Fruit fly (Drosophila melanogaster) whole organism, pupa: Measurements from ENCODE around the gene Eig71Eb.

Experiments
- CG12605 ChIP-seq: fragments of 200-800 bp; sonication (Bioruptor generic); IDR thresholded peaks from 2 replicates; pipeline ENCODE4 v1.3.6; 2022; ENCODE audit warnings: missing biosample characterization, missing genetic modification characterization
- CG14655 ChIP-seq: fragments of 200-800 bp; sonication (Bioruptor generic); optimal IDR thresholded peaks from 3 replicates; lab custom pipeline; 2017; ENCODE audit warnings: mild to moderate bottlenecking, missing biosample characterization, missing genetic modification reagents, missing genetic modification characterization
- CG15710 ChIP-seq: fragments of 200-800 bp; sonication (Bioruptor generic); optimal IDR thresholded peaks from 2 replicates; lab custom pipeline; 2018; ENCODE audit warnings: missing biosample characterization, mild to moderate bottlenecking, missing genetic modification characterization, moderate library complexity
- CG8159 ChIP-seq: fragments of 200-800 bp; sonication (Bioruptor generic); optimal IDR thresholded peaks from 3 replicates; lab custom pipeline; 2018; ENCODE audit warnings: missing biosample characterization, mild to moderate bottlenecking, missing genetic modification characterization, moderate library complexity

DNA sequence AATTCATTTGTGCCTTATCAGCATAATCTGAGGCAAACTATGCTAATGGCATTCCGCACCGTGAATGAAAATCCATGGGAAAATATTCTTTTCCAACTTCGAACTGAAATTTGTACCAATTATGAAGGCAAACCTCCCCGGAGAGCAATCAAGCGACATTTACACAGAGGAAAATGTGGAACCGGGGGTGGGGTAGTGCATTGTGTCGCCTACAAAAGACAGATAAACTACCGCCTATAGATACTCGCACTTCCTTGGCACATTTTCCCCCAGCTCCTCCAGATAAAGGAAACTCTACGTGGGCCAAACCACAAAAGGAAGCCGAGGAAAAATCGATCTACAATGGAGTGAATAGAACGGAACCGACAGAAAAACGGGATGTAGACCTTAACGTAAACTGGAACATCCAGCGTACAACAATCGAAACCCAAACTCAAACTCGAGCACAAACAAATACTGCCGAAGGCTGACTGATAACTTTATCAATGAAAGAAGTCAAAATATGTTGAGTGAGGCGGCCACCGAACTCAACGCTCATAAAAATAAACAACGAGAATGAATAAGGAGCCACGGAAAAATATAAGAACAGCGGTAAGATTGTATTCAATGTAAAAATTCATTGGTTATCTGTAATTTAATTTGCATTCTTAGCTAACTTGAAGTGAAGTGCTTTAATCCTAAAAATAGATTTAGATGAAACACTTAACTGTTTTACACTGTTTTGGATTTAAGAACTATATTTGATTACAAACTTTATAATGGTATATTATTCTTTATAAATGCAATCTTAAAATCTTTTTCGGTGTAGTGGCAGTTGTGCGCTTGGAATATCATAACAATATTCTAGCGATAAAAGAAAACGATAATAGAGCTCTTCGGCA lies 41.2 kb downstream of the Eig71Eb start:
- TF ChIP-seq CG8159 (tag; lab: Kevin White, UChicago): no peak
- TF ChIP-seq CG12605 (GFP tag; lab: Robert Waterston, UW): no peak
- no peak for TF ChIP-seq CG14655 (GFP tag; lab: Kevin White, UChicago)
- TF ChIP-seq CG15710: no peak
